Worm (Caenorhabditis elegans) whole organism, L4 larva: ENCODE results near the gene npr-37.

Source experiments
- D1046.2 ChIP-seq: fragments of 200-800 bp; sonication (Bioruptor generic); IDR thresholded peaks from 2 replicates; pipeline ENCODE4 v1.3.6; 2022; ENCODE audit warnings: missing genetic modification characterization, missing compliant biosample characterization
- F37D6.2 ChIP-seq: sonication (generic microtip); optimal IDR thresholded peaks from 2 replicates; lab custom pipeline; 2016; ENCODE audit warnings: mild to moderate bottlenecking, missing genetic modification characterization, missing compliant biosample characterization
- F49E8.2 ChIP-seq: sonication (generic microtip); optimal IDR thresholded peaks from 2 replicates; lab custom pipeline; 2016; ENCODE audit warnings: missing compliant biosample characterization, mild to moderate bottlenecking, missing genetic modification characterization, borderline replicate concordance
- T20F7.1 ChIP-seq: fragments of 200-800 bp; sonication (Bioruptor generic); optimal IDR thresholded peaks from 2 replicates; lab custom pipeline; 2018; ENCODE audit warnings: mild to moderate bottlenecking, missing genetic modification characterization, missing compliant biosample characterization
- Y105C5A.15 ChIP-seq: fragments of 200-800 bp; sonication (Bioruptor generic); IDR thresholded peaks from 2 replicates; pipeline ENCODE4 v1.3.6; 2022; ENCODE audit warnings: missing genetic modification characterization, missing compliant biosample characterization
- Y48G9A.11 ChIP-seq: fragments of 200-800 bp; sonication (Bioruptor generic); IDR thresholded peaks from 2 replicates; pipeline ENCODE4 v1.3.6; 2022; ENCODE audit warnings: missing genetic modification reagents, missing genetic modification characterization, missing compliant biosample characterization
- Y75B8A.6 ChIP-seq: fragments of 200-800 bp; sonication (Bioruptor generic); IDR thresholded peaks from 2 replicates; pipeline ENCODE4 v1.3.6; 2022; ENCODE audit warnings: missing genetic modification reagents, missing genetic modification characterization, missing compliant biosample characterization
- aha-1 ChIP-seq: fragments of 150-350 bp; peaks from one replicate; lab custom pipeline; 2014; ENCODE audit warnings: missing biosample characterization, missing genetic modification characterization
- ama-1 ChIP-seq: fragments of 150-350 bp; optimal IDR thresholded peaks from 2 replicates; lab custom pipeline; 2014; ENCODE audit warnings: inconsistent platforms, mixed read lengths
- ceh-28 ChIP-seq: fragments of 150-350 bp; optimal IDR thresholded peaks from 2 replicates; lab custom pipeline; 2014; ENCODE audit warnings: missing biosample characterization, missing genetic modification reagents, missing genetic modification characterization
- ceh-32 ChIP-seq: sonication (generic microtip); optimal IDR thresholded peaks from 2 replicates; lab custom pipeline; 2016; ENCODE audit warnings: mild to moderate bottlenecking, missing genetic modification characterization, missing compliant biosample characterization; ENCODE audit not compliant: poor library complexity
- ceh-44 ChIP-seq: fragments of 200-800 bp; sonication (Bioruptor generic); IDR thresholded peaks from 2 replicates; pipeline ENCODE4 v1.3.6; 2022; ENCODE audit warnings: missing genetic modification reagents, missing genetic modification characterization, missing compliant biosample characterization
- ceh-62 ChIP-seq: sonication (generic microtip); optimal IDR thresholded peaks from 2 replicates; lab custom pipeline; 2017; ENCODE audit warnings: missing biosample characterization, missing genetic modification characterization
- cey-2 ChIP-seq: sonication (generic microtip); optimal IDR thresholded peaks from 3 replicates; lab custom pipeline; 2017; ENCODE audit warnings: missing genetic modification characterization, mild to moderate bottlenecking, missing compliant biosample characterization, antibody characterized with exemption, borderline replicate concordance; ENCODE audit not compliant: insufficient read depth
- ctbp-1 ChIP-seq: fragments of 200-800 bp; sonication (Bioruptor generic); IDR thresholded peaks from 2 replicates; pipeline ENCODE4 v1.3.6; 2022; ENCODE audit warnings: missing genetic modification reagents, missing genetic modification characterization, missing compliant biosample characterization
- daf-16 ChIP-seq, 3 experiments: sonication (generic microtip); optimal IDR thresholded peaks; 2 replicates each; lab custom pipeline; 2016 to 2017; ENCODE audit warnings: missing genetic modification characterization in 3 of 3, missing genetic modification reagents in 3 of 3, mild to moderate bottlenecking in 2 of 3, missing compliant biosample characterization in 2 of 3, missing biosample characterization in 1 of 3, moderate library complexity in 1 of 3
- egl-43 ChIP-seq: fragments of 200-800 bp; sonication (Bioruptor generic); IDR thresholded peaks from 2 replicates; pipeline ENCODE4 v1.3.6; 2022; ENCODE audit warnings: missing genetic modification reagents, missing genetic modification characterization, missing compliant biosample characterization
- fkh-10 ChIP-seq: fragments of 150-350 bp; optimal IDR thresholded peaks from 2 replicates; lab custom pipeline; 2014; ENCODE audit warnings: missing biosample characterization, missing genetic modification reagents, missing genetic modification characterization
- fos-1 ChIP-seq: fragments of 150-350 bp; optimal IDR thresholded peaks from 2 replicates; lab custom pipeline; 2014; ENCODE audit warnings: missing biosample characterization, missing genetic modification characterization
- lim-7 ChIP-seq: fragments of 200-800 bp; sonication (Bioruptor generic); IDR thresholded peaks from 2 replicates; pipeline ENCODE4 v1.3.6; 2022; ENCODE audit warnings: missing genetic modification characterization, missing compliant biosample characterization
- lin-1 ChIP-seq: fragments of 200-800 bp; sonication (Bioruptor generic); IDR thresholded peaks from 2 replicates; pipeline ENCODE4 v1.3.6; 2022; ENCODE audit warnings: missing genetic modification reagents, missing genetic modification characterization, missing compliant biosample characterization
- lin-38 ChIP-seq: fragments of 200-800 bp; sonication (Bioruptor generic); IDR thresholded peaks from 2 replicates; pipeline ENCODE4 v1.3.6; 2022; ENCODE audit warnings: missing genetic modification reagents, missing genetic modification characterization, missing compliant biosample characterization
- madf-5 ChIP-seq, 2 experiments: fragments of 200-800 bp; sonication (Bioruptor generic); IDR thresholded peaks; 2 replicates each; pipeline ENCODE4 v1.3.6; 2022; ENCODE audit warnings: missing compliant biosample characterization in 2 of 2, missing genetic modification characterization in 2 of 2
- mdt-29 ChIP-seq: fragments of 200-800 bp; sonication (Bioruptor generic); IDR thresholded peaks from 2 replicates; pipeline ENCODE4 v1.3.6; 2022; ENCODE audit warnings: missing genetic modification reagents, missing genetic modification characterization, missing compliant biosample characterization
- mep-1 ChIP-seq: fragments of 150-350 bp; sonication (generic microtip); optimal IDR thresholded peaks from 3 replicates; lab custom pipeline; 2014; ENCODE audit warnings: missing biosample characterization, missing genetic modification characterization
- mes-2 ChIP-seq: sonication (generic microtip); optimal IDR thresholded peaks from 2 replicates; lab custom pipeline; 2016; ENCODE audit warnings: missing genotype, mild to moderate bottlenecking, missing genetic modification characterization, missing compliant biosample characterization; ENCODE audit not compliant: poor library complexity, severe bottlenecking
- nhr-10 ChIP-seq: fragments of 150-350 bp; optimal IDR thresholded peaks from 2 replicates; lab custom pipeline; 2014; ENCODE audit warnings: missing biosample characterization, missing genetic modification characterization
- nhr-111 ChIP-seq: fragments of 200-800 bp; sonication (Bioruptor generic); optimal IDR thresholded peaks from 2 replicates; lab custom pipeline; 2018; ENCODE audit warnings: mild to moderate bottlenecking, missing genetic modification characterization, missing compliant biosample characterization
- nhr-28 ChIP-seq: fragments of 150-350 bp; optimal IDR thresholded peaks from 2 replicates; lab custom pipeline; 2014; ENCODE audit warnings: missing biosample characterization, missing genetic modification characterization
- nhr-48 ChIP-seq: sonication (generic microtip); optimal IDR thresholded peaks from 2 replicates; lab custom pipeline; 2016; ENCODE audit warnings: mild to moderate bottlenecking, missing genetic modification characterization, missing compliant biosample characterization
- nhr-77 ChIP-seq: fragments of 150-350 bp; optimal IDR thresholded peaks from 2 replicates; lab custom pipeline; 2014; ENCODE audit warnings: missing biosample characterization, missing genetic modification characterization
- pqm-1 ChIP-seq: sonication (generic microtip); optimal IDR thresholded peaks from 2 replicates; lab custom pipeline; 2017; ENCODE audit warnings: missing biosample characterization, missing genetic modification characterization
- rbr-2 ChIP-seq: sonication (generic microtip); optimal IDR thresholded peaks from 2 replicates; lab custom pipeline; 2016; ENCODE audit warnings: missing genotype, missing genetic modification characterization, missing compliant biosample characterization
- sdz-12 ChIP-seq: fragments of 200-800 bp; sonication (Bioruptor generic); optimal IDR thresholded peaks from 2 replicates; lab custom pipeline; 2018; ENCODE audit warnings: mild to moderate bottlenecking, missing genetic modification characterization, missing compliant biosample characterization
- snpc-1.2 ChIP-seq: fragments of 200-800 bp; sonication (Bioruptor generic); IDR thresholded peaks from 2 replicates; pipeline ENCODE4 v1.3.6; 2022; ENCODE audit warnings: missing genetic modification reagents, missing genetic modification characterization, missing compliant biosample characterization
- snpc-4 ChIP-seq: fragments of 150-350 bp; optimal IDR thresholded peaks from 2 replicates; lab custom pipeline; 2014; ENCODE audit warnings: missing biosample characterization, missing genetic modification characterization
- spr-1 ChIP-seq: sonication (generic microtip); optimal IDR thresholded peaks from 2 replicates; lab custom pipeline; 2016; ENCODE audit warnings: mild to moderate bottlenecking, missing genetic modification characterization, missing compliant biosample characterization
- tag-97 ChIP-seq: fragments of 200-800 bp; sonication (Bioruptor generic); IDR thresholded peaks from 2 replicates; pipeline ENCODE4 v1.3.6; 2022; ENCODE audit warnings: missing genetic modification characterization, missing compliant biosample characterization
- unc-62 ChIP-seq, 3 experiments: fragments of 150-350 bp in 1 of 3; sonication (generic microtip); optimal IDR thresholded peaks in 2 of 3; peaks in 1 of 3; 1 replicate in 1 of 3; 2 replicates in 2 of 3; lab custom pipeline; 2014 to 2017; ENCODE audit warnings: missing biosample characterization in 3 of 3, missing genetic modification characterization in 3 of 3, missing genetic modification reagents in 3 of 3, missing genotype in 1 of 3
- zfp-3 ChIP-seq: fragments of 200-800 bp; sonication (Bioruptor generic); conservative IDR thresholded peaks from 2 replicates; pipeline ENCODE4 v1.3.6; 2022; ENCODE audit warnings: missing genetic modification reagents, missing genetic modification characterization, missing compliant biosample characterization

The npr-37 gene

DNA sequence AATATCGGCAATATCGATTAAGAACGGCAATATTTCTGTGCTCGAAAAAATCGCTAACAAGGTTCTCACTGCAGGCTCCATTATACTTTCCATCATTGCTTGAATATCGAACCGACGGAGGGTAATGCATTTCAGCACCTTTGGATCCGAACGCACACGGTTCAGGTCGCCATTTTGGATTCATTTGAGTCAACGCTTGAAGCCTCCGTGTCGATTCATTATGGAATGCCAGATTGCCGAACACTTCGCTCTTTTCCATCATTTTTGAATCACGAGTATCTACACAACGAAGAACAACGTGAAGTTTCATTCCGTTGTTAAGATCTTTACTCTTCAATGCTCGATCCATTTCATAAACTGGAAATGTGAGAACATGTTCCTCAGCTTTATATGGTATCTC lies 58.9 kb downstream of the npr-37 start:
- TF ChIP-seq aha-1 (peak; percentile 93), ceh-62 (tag; lab: Kevin White, UChicago) (no peak), unc-62 (GFP tag; optimal IDR thresholded peaks at IDR 0.05 in 1 of 2; lab: Kevin White, UChicago) (peak in 1 of 2 experiments; percentile 19), unc-62 (tag; optimal IDR thresholded peaks at IDR 0.05; lab: Kevin White, UChicago) (no peak)

DNA sequence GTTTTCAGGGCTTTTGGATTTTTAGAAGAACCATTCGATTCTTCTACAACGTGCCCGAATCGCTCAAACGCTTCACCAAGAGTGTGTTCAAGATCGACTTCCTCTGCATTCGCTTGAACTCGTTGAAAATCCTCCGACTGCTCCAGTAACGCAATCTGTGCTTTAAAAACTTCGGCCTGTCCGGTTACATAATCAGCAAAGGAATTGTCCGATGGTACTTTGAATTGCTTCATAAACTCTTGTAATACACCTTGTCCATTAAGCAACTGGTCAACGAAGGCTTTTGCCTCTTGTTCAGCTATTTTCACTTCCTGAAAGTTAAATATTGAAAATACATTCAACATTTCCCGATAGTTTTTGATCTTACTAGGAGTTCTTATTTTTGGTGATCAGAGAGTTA lies 60.3 kb downstream of the npr-37 start:
- TF ChIP-seq lin-1 (GFP tag; lab: Robert Waterston, UW) (no peak), Y48G9A.11 (no peak), egl-43 (GFP tag; lab: Robert Waterston, UW) (0 out of 2 replicates have a peak, but pooled peaks have one; percentile 38), aha-1 (no peak), daf-16 (GFP tag; optimal IDR thresholded peaks at IDR 0.05; lab: Kevin White, UChicago) (no peak), daf-16 (tag; optimal IDR thresholded peaks at IDR 0.05; lab: Kevin White, UChicago) (no peak), zfp-3 (GFP tag; lab: Robert Waterston, UW) (no peak), ctbp-1 (GFP tag; lab: Robert Waterston, UW) (no peak), ceh-28 (no peak)

- TF ChIP-seq Y75B8A.6 (GFP tag; lab: Robert Waterston, UW) (no peak), ama-1 (lab: Kevin White, UChicago) (peak; percentile 6), mdt-29 (GFP tag; lab: Robert Waterston, UW) (0 out of 2 replicates have a peak, but pooled peaks have one; percentile 12), Y48G9A.11 (no peak), snpc-1.2 (GFP tag; lab: Robert Waterston, UW) (peak; percentile 24; the same call in 1 of the 2 replicates), rbr-2 (tag; lab: Kevin White, UChicago) (no peak), snpc-4 (tag; lab: Kevin White, UChicago) (no peak), mep-1 (tag; lab: Kevin White, UChicago) (no peak), fkh-10 (GFP tag; lab: Kevin White, UChicago) (no peak), lin-38 (no peak), F49E8.2 (no peak), pqm-1 (tag; lab: Kevin White, UChicago) (no peak), D1046.2 (GFP tag; lab: Robert Waterston, UW) (no peak), nhr-77 (tag; lab: Kevin White, UChicago) (no peak), fos-1 (no peak), ceh-28 (no peak), mes-2 (tag; lab: Kevin White, UChicago) (peak; percentile 0), ceh-44 (GFP tag; lab: Robert Waterston, UW) (no peak), madf-5 (GFP tag; IDR thresholded peaks at IDR 0.05; lab: Robert Waterston, UW) (no peak), sdz-12 (no peak), nhr-48 (tag; lab: Kevin White, UChicago) (no peak), T20F7.1 (no peak), F37D6.2 (tag; lab: Kevin White, UChicago) (no peak), cey-2 (no peak), ceh-32 (no peak), nhr-28 (tag; lab: Kevin White, UChicago) (no peak), lim-7 (GFP tag; lab: Robert Waterston, UW) (no peak), aha-1 (peak; percentile 13), nhr-10 (tag; lab: Kevin White, UChicago) (no peak), Y105C5A.15 (GFP tag; lab: Robert Waterston, UW) (no peak), unc-62 (GFP tag; optimal IDR thresholded peaks at IDR 0.05 in 1 of 2; lab: Kevin White, UChicago) (no peak), unc-62 (tag; optimal IDR thresholded peaks at IDR 0.05; lab: Kevin White, UChicago) (no peak), zfp-3 (GFP tag; lab: Robert Waterston, UW) (no peak), tag-97 (GFP tag; lab: Robert Waterston, UW) (no peak), spr-1 (no peak), nhr-111 (GFP tag; lab: Kevin White, UChicago) (no peak)
These were observed 61.3 kb downstream of the npr-37 start, which contains the start of gene eri-1 for ce11 chrIV:419674-420073. TSS of gene eri-1 (minus strand) at chrIV:419958.
